Worm (Caenorhabditis elegans) whole organism, young adult: ENCODE measurements around the gene T08A11.1.

Experiments used
- F37B4.10 ChIP-seq: fragments of 200-800 bp; sonication (Bioruptor generic); IDR thresholded peaks from 2 replicates; pipeline ENCODE4 v1.3.6; 2022; ENCODE audit warnings: missing genetic modification characterization, missing compliant biosample characterization
- K11D2.4 ChIP-seq: fragments of 200-800 bp; sonication (Bioruptor generic); IDR thresholded peaks from 2 replicates; pipeline ENCODE4 v1.3.6; 2022; ENCODE audit warnings: missing genetic modification reagents, missing genetic modification characterization, missing compliant biosample characterization
- T26A5.8 ChIP-seq: sonication (generic microtip); optimal IDR thresholded peaks from 2 replicates; lab custom pipeline; 2016; ENCODE audit warnings: missing genetic modification characterization, missing compliant biosample characterization
- ama-1 ChIP-seq, 3 experiments: fragments of 150-350 bp in 1 of 3; sonication (generic microtip) in 2 of 3; optimal IDR thresholded peaks; 2 replicates each; lab custom pipeline; 2014 to 2018; ENCODE audit warnings: missing biosample characterization in 2 of 3, missing genetic modification characterization in 2 of 3, missing genetic modification reagents in 2 of 3
- attf-5 ChIP-seq: fragments of 200-800 bp; sonication (Bioruptor generic); optimal IDR thresholded peaks from 2 replicates; lab custom pipeline; 2018; ENCODE audit warnings: mild to moderate bottlenecking, missing genetic modification characterization, missing compliant biosample characterization
- ceh-58 ChIP-seq: fragments of 200-800 bp; sonication (Bioruptor generic); IDR thresholded peaks from 2 replicates; pipeline ENCODE4 v1.3.6; 2022; ENCODE audit warnings: missing genetic modification characterization, missing compliant biosample characterization
- die-1 ChIP-seq: sonication (generic microtip); optimal IDR thresholded peaks from 2 replicates; lab custom pipeline; 2016; ENCODE audit warnings: missing genotype, mild to moderate bottlenecking, missing genetic modification characterization, missing compliant biosample characterization
- egrh-3 ChIP-seq: fragments of 200-800 bp; sonication (Bioruptor generic); IDR thresholded peaks from 2 replicates; pipeline ENCODE4 v1.3.6; 2022; ENCODE audit warnings: missing genetic modification reagents, missing genetic modification characterization, missing compliant biosample characterization
- him-1 ChIP-seq: sonication (generic microtip); optimal IDR thresholded peaks from 2 replicates; lab custom pipeline; 2016; ENCODE audit warnings: missing genotype, missing genetic modification reagents, missing genetic modification characterization, missing compliant biosample characterization
- madf-3 ChIP-seq: fragments of 200-800 bp; sonication (Bioruptor generic); IDR thresholded peaks from 2 replicates; pipeline ENCODE4 v1.3.6; 2022; ENCODE audit warnings: missing genetic modification reagents, missing genetic modification characterization, missing compliant biosample characterization
- snpc-4 ChIP-seq, 5 experiments: fragments of 150-350 bp in 1 of 5; sonication (generic microtip) in 4 of 5; optimal IDR thresholded peaks; 2 replicates each; lab custom pipeline; 2014 to 2018; ENCODE audit warnings: missing genetic modification characterization in 5 of 5, missing biosample characterization in 3 of 5, antibody characterized with exemption in 2 of 5, mild to moderate bottlenecking in 2 of 5, missing compliant biosample characterization in 2 of 5, missing genotype in 2 of 5, moderate library complexity in 2 of 5, missing genetic modification reagents in 1 of 5
- unc-62 ChIP-seq: fragments of 150-350 bp; optimal IDR thresholded peaks from 2 replicates; lab custom pipeline; 2014; ENCODE audit warnings: missing biosample characterization, missing genetic modification reagents, missing genetic modification characterization
- ztf-26 ChIP-seq: sonication (generic microtip); optimal IDR thresholded peaks from 2 replicates; lab custom pipeline; 2017; ENCODE audit warnings: missing genetic modification characterization, missing compliant biosample characterization

ce11 chrIII:4283175-4283574 lies 20.2 kb upstream of the T08A11.1 start:
- TF ChIP-seq unc-62 (GFP tag; lab: Kevin White, UChicago) (no peak), madf-3 (no peak), K11D2.4 (no peak), F37B4.10 (GFP tag; lab: Robert Waterston, UW) (no peak), ceh-58 (GFP tag; lab: Robert Waterston, UW) (no peak), him-1 (tag; lab: Kevin White, UChicago) (no peak), ama-1 (optimal IDR thresholded peaks at IDR 0.05; lab: Kevin White, UChicago) (no peak), ama-1 (GFP tag; optimal IDR thresholded peaks at IDR 0.05; lab: Kevin White, UChicago) (no peak), die-1 (tag; lab: Kevin White, UChicago) (no peak), snpc-4 (GFP tag; optimal IDR thresholded peaks at IDR 0.05; lab: Kevin White, UChicago) (no peak), snpc-4 (tag; optimal IDR thresholded peaks at IDR 0.05; lab: Kevin White, UChicago) (no peak), egrh-3 (GFP tag; lab: Robert Waterston, UW) (no peak), ztf-26 (tag; lab: Kevin White, UChicago) (no peak), attf-5 (GFP tag; lab: Kevin White, UChicago) (no peak), T26A5.8 (no peak)
